Worm (Caenorhabditis elegans) whole organism, L4/young adult: ENCODE data around the gene F59E12.8.

Experiments
- W03F9.2 ChIP-seq: fragments of 150-350 bp; optimal IDR thresholded peaks from 2 replicates; lab custom pipeline; 2014; ENCODE audit warnings: missing biosample characterization, missing genetic modification characterization
- dao-5 ChIP-seq: sonication (generic microtip); optimal IDR thresholded peaks from 2 replicates; lab custom pipeline; 2016; ENCODE audit warnings: missing genotype, missing genetic modification characterization, moderate library complexity, missing compliant biosample characterization
- him-1 ChIP-seq: sonication (generic microtip); optimal IDR thresholded peaks from 2 replicates; lab custom pipeline; 2016; ENCODE audit warnings: missing genotype, missing genetic modification reagents, missing genetic modification characterization, missing compliant biosample characterization

Gene F59E12.8

ce11 chrII:5607756-5608155, 29.0 kb downstream of the F59E12.8 start, which contains the start of gene C17G10.7:
TSS of gene C17G10.7 (minus strand) at chrII:5607856.
- TF ChIP-seq him-1 (no peak), W03F9.2 (tag; lab: Kevin White, UChicago) (no peak), dao-5 (tag; lab: Kevin White, UChicago) (no peak)

- TF ChIP-seq dao-5 (tag; lab: Kevin White, UChicago), result no peak
- TF ChIP-seq him-1, result no peak
- TF ChIP-seq W03F9.2 (tag; lab: Kevin White, UChicago), result no peak
These were observed 31.2 kb downstream of the F59E12.8 start for ce11 chrII:5605538-5605945.

- TF ChIP-seq him-1 (no peak), W03F9.2 (tag; lab: Kevin White, UChicago) (no peak), dao-5 (tag; lab: Kevin White, UChicago) (no peak)
These were observed 32.3 kb downstream of the F59E12.8 start for ce11 chrII:5604441-5604840.

ce11 chrII:5603194-5603593, 33.5 kb downstream of the F59E12.8 start, which contains the start of gene C17G10.6:
TSS of gene C17G10.6 (minus strand) at chrII:5603294.
- TF ChIP-seq him-1, result no peak
- TF ChIP-seq dao-5 (tag; lab: Kevin White, UChicago), result no peak
- TF ChIP-seq W03F9.2 (tag; lab: Kevin White, UChicago), result no peak

ce11 chrII:5599326-5600044, 37.2 kb downstream of the F59E12.8 start, which contains the start of gene C17G10.10:
TSS of gene C17G10.10 (minus strand) at chrII:5599376.
- TF ChIP-seq dao-5 (tag; lab: Kevin White, UChicago) (no peak), W03F9.2 (tag; lab: Kevin White, UChicago) (peak; percentile 32), him-1 (no peak)

ce11 chrII:5596247-5596646, 40.5 kb downstream of the F59E12.8 start, which contains the start of gene C17G10.1:
TSS of gene C17G10.1 (plus strand) at chrII:5596547.
- TF ChIP-seq dao-5 (tag; lab: Kevin White, UChicago) (no peak), W03F9.2 (tag; lab: Kevin White, UChicago) (no peak), him-1 (no peak)

ce11 chrII:5594210-5594764, 42.4 kb downstream of the F59E12.8 start, which contains the start of gene ttc-4:
TSS of gene ttc-4 (plus strand) at chrII:5594714.
- TF ChIP-seq him-1, result no peak
- TF ChIP-seq W03F9.2 (tag; lab: Kevin White, UChicago), result peak; percentile 57

ce11 chrII:5593377-5593932, 43.3 kb downstream of the F59E12.8 start, which contains the start of gene cdc-14:
TSS of gene cdc-14 (minus strand) at chrII:5593427.
- peak; percentile 57 for TF ChIP-seq W03F9.2 (tag; lab: Kevin White, UChicago)
- TF ChIP-seq dao-5 (tag; lab: Kevin White, UChicago), result no peak

- no peak for TF ChIP-seq W03F9.2 (tag; lab: Kevin White, UChicago)
- no peak for TF ChIP-seq dao-5 (tag; lab: Kevin White, UChicago)
- no peak for TF ChIP-seq him-1
These were observed 43.9 kb downstream of the F59E12.8 start for ce11 chrII:5592857-5593256.

ce11 chrII:5591558-5591957, 45.2 kb downstream of the F59E12.8 start:
- no peak for TF ChIP-seq W03F9.2 (tag; lab: Kevin White, UChicago)
- TF ChIP-seq dao-5 (tag; lab: Kevin White, UChicago), result no peak
- no peak for TF ChIP-seq him-1

ce11 chrII:5589690-5590089, 47.0 kb downstream of the F59E12.8 start, which contains the start of gene C17G10.13:
TSS of gene C17G10.13 (minus strand) at chrII:5589790.
- no peak for TF ChIP-seq W03F9.2 (tag; lab: Kevin White, UChicago)
- no peak for TF ChIP-seq him-1
- no peak for TF ChIP-seq dao-5 (tag; lab: Kevin White, UChicago)

ce11 chrII:5587794-5588193, 48.9 kb downstream of the F59E12.8 start:
- no peak for TF ChIP-seq dao-5 (tag; lab: Kevin White, UChicago)

- no peak for TF ChIP-seq dao-5 (tag; lab: Kevin White, UChicago)
- no peak for TF ChIP-seq him-1
- no peak for TF ChIP-seq W03F9.2 (tag; lab: Kevin White, UChicago)
These were observed 50.9 kb downstream of the F59E12.8 start, which contains the start of gene lys-8 for ce11 chrII:5585788-5586187. TSS of gene lys-8 (plus strand) at chrII:5586178.
